Fruit fly (Drosophila melanogaster): Measurements from ENCODE around the gene JMJD6.
A peak's percentile ranks its signal among the peaks of the same experiment; 100 is the strongest.

JMJD6 gene

DNA sequence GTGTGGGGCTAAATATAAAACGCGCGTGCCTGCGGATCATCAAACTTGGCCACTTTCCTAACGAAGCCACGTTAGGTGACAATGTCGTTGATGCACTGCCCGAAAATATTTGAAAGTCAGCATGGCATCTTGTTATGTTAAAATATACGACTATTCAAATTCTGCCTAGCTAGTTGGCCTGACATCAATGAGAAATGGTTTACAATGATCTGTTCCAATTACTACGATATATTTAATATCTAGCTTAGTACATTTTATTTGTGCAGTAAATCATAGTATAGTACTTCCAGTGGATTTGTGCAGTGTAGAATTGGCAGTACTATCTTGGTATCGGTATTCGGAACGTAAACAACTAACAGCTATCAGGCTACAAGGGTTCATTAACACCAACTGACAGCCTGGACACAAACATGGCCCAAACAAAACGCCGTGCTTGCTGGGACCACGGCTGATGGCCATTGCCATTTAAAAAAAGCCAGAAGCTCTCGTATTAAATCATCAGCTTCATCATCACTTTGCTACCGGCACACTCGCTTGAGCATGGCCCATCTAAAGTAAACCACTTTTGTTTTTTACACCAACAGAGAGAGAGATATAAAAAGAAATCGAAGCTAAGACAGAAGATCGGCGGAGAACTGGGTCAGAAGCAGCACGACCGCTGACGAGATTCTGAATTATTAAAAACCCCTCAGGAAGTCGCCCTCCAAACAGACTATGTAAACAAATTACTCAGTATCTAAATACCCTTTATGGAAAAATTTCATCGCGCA, 33.4 kb upstream of the JMJD6 start:
- TF ChIP-seq br (GFP tag; optimal IDR thresholded peaks at IDR 0.05) (no peak), Hr83 (GFP tag; optimal IDR thresholded peaks at IDR 0.05; ENCODE audit: poor library complexity, severe bottlenecking) (no peak), Hnf4 (GFP tag; optimal IDR thresholded peaks at IDR 0.05) (no peak), tai (GFP tag; optimal IDR thresholded peaks at IDR 0.05) (no peak), Mio (GFP tag; optimal IDR thresholded peaks at IDR 0.05) (no peak), dmrt93B (GFP tag; optimal IDR thresholded peaks at IDR 0.05) (no peak), CrebA (GFP tag; optimal IDR thresholded peaks at IDR 0.05; ENCODE audit: borderline replicate concordance) (no peak), Sp1 (GFP tag; optimal IDR thresholded peaks at IDR 0.05) (no peak), Hr78 (GFP tag; optimal IDR thresholded peaks at IDR 0.05) (no peak), h (GFP tag; optimal IDR thresholded peaks at IDR 0.05) (no peak), Myc (optimal IDR thresholded peaks at IDR 0.05) (no peak), GATAd (GFP tag; optimal IDR thresholded peaks at IDR 0.05) (no peak), pan (optimal IDR thresholded peaks at IDR 0.05) (no peak), rgr (GFP tag; optimal IDR thresholded peaks at IDR 0.05) (no peak), CG32264 (GFP tag; optimal IDR thresholded peaks at IDR 0.05) (no peak), woc (GFP tag; optimal IDR thresholded peaks at IDR 0.05) (no peak)

DNA sequence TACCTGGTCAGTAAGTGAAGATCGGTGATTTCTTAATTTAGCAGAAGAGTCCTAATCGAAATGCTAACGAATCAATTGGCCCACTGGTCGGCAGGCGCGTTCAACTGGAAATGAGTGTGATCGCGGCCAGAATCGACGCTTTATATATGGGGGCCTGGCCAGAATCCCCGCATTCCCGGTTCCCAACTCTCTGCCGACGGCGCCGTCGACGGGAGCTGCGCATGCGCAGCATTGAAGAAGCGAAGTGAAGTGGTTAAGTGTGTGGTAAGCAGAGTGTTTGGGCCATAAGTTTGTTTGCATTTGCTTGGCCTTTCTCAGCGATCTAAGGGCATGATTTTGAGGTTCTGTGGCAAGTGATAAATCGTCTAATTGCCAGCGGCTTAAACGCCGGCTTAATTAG, 31.8 kb upstream of the JMJD6 start, which contains the start of gene CG13857:
Gene CG13857, minus strand, starts transcription at position 101 of the 400 bp plus-strand sequence.
- no peak for TF ChIP-seq rgr (GFP tag; optimal IDR thresholded peaks at IDR 0.05)
- TF ChIP-seq tai (GFP tag; optimal IDR thresholded peaks at IDR 0.05) = no peak
- TF ChIP-seq GATAd (GFP tag; optimal IDR thresholded peaks at IDR 0.05) = no peak
- no peak for TF ChIP-seq psq (GFP tag; optimal IDR thresholded peaks at IDR 0.05)
- no peak for TF ChIP-seq Sp1 (GFP tag; optimal IDR thresholded peaks at IDR 0.05)
- TF ChIP-seq ey (GFP tag; optimal IDR thresholded peaks at IDR 0.05) = no peak
- TF ChIP-seq N (GFP tag; optimal IDR thresholded peaks at IDR 0.05) = no peak
- no peak for TF ChIP-seq Hnf4 (GFP tag; optimal IDR thresholded peaks at IDR 0.05)
- TF ChIP-seq Mio (GFP tag; optimal IDR thresholded peaks at IDR 0.05) = no peak
- TF ChIP-seq br (GFP tag; optimal IDR thresholded peaks at IDR 0.05) = no peak
- no peak for TF ChIP-seq sage (GFP tag; optimal IDR thresholded peaks at IDR 0.05)
- no peak for TF ChIP-seq dsf (GFP tag; optimal IDR thresholded peaks at IDR 0.05; ENCODE audit: borderline replicate concordance)
- no peak for TF ChIP-seq usp (GFP tag; optimal IDR thresholded peaks at IDR 0.05)
- TF ChIP-seq OdsH (GFP tag; optimal IDR thresholded peaks at IDR 0.05) = no peak
- TF ChIP-seq Abd-B (GFP tag; optimal IDR thresholded peaks at IDR 0.05) = no peak

dm6 chr3R:22390109-22390508, 27.9 kb upstream of the JMJD6 start:
- TF ChIP-seq brk (GFP tag; optimal IDR thresholded peaks at IDR 0.05) (no peak), psq (GFP tag; optimal IDR thresholded peaks at IDR 0.05) (peak; percentile 45)

DNA sequence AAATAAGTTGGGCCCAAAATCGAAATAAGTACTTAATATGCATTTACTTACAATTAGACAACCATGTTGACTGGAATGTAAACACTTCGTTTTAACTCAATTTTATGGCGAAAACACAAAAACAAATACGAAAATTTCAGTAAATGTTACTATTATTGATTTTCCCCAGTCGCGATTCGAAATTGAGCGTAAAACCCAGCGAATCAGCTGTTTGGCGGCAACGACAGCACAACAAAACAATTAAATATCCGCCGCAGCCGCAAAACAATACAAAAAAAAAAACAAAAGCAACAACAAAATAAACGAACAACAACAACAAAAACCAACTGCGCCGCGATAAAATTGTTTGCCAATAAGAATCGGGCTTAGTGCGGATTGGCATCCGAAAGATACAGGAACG, 27.4 kb upstream of the JMJD6 start, which contains the start of the genes CAH8 and CG7059:
Gene CAH8, minus strand, starts transcription at position 101 of the 400 bp plus-strand sequence.
Gene CG7059, plus strand, starts transcription at position 167 of the 400 bp plus-strand sequence.
- TF ChIP-seq GATAd (GFP tag; optimal IDR thresholded peaks at IDR 0.05) (no peak), ey (GFP tag; optimal IDR thresholded peaks at IDR 0.05) (no peak), dl (GFP tag; optimal IDR thresholded peaks at IDR 0.05; ENCODE audit: insufficient read depth in 1 of 2, partially characterized antibody in 2 of 2) (no peak), dsf (GFP tag; optimal IDR thresholded peaks at IDR 0.05; ENCODE audit: borderline replicate concordance) (no peak), sv (GFP tag; optimal IDR thresholded peaks at IDR 0.05) (no peak), Sp1 (GFP tag; optimal IDR thresholded peaks at IDR 0.05) (no peak), woc (GFP tag; optimal IDR thresholded peaks at IDR 0.05) (no peak), sage (GFP tag; optimal IDR thresholded peaks at IDR 0.05) (no peak), CG9705 (GFP tag; optimal IDR thresholded peaks at IDR 0.05) (no peak), OdsH (GFP tag; optimal IDR thresholded peaks at IDR 0.05) (no peak), CG32264 (GFP tag; optimal IDR thresholded peaks at IDR 0.05) (no peak), Abd-B (GFP tag; optimal IDR thresholded peaks at IDR 0.05) (no peak), Jra (GFP tag; optimal IDR thresholded peaks at IDR 0.05) (no peak), brk (GFP tag; optimal IDR thresholded peaks at IDR 0.05) (no peak), rgr (GFP tag; optimal IDR thresholded peaks at IDR 0.05) (no peak)

DNA sequence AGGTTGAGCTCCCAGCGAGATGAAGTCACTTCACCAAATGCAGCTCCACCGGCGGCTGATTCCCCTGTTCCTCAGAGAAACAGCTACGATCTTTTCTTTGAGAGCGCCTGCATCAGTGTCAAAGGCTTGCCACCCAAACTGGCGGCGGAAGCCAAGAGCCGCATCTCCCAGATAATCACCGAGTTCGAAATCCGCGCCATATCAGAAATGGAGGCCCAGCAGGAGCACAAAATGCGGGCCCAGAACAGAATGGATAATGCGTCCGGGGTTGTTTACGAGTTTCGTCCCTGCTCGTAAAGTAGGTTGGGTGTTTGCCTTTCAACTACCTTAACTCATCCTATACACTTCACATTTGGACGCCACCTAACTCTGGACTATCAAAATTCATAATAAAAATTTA, 19.6 kb upstream of the JMJD6 start, which contains the start of gene Gpdh3:
Gene Gpdh3, plus strand, starts transcription at position 301 of the 400 bp plus-strand sequence.
- TF ChIP-seq Rel (GFP tag; optimal IDR thresholded peaks at IDR 0.05) (no peak), Rel (tag; optimal IDR thresholded peaks at IDR 0.05) (no peak), Jra (GFP tag; optimal IDR thresholded peaks at IDR 0.05) (no peak), pan (optimal IDR thresholded peaks at IDR 0.05) (no peak), CrebA (GFP tag; optimal IDR thresholded peaks at IDR 0.05; ENCODE audit: borderline replicate concordance) (no peak), jim (GFP tag; optimal IDR thresholded peaks at IDR 0.05) (no peak), woc (GFP tag; optimal IDR thresholded peaks at IDR 0.05) (no peak), psq (GFP tag; optimal IDR thresholded peaks at IDR 0.05) (no peak), tai (GFP tag; optimal IDR thresholded peaks at IDR 0.05) (no peak), Hnf4 (GFP tag; optimal IDR thresholded peaks at IDR 0.05) (no peak), brk (GFP tag; optimal IDR thresholded peaks at IDR 0.05) (no peak), Hr78 (GFP tag; optimal IDR thresholded peaks at IDR 0.05) (no peak), sage (GFP tag; optimal IDR thresholded peaks at IDR 0.05) (no peak), Vsx2 (GFP tag; optimal IDR thresholded peaks at IDR 0.05; ENCODE audit: partially characterized antibody) (no peak), OdsH (GFP tag; optimal IDR thresholded peaks at IDR 0.05) (no peak), rgr (GFP tag; optimal IDR thresholded peaks at IDR 0.05) (no peak), Sp1 (GFP tag; optimal IDR thresholded peaks at IDR 0.05) (no peak)

Measured in whole organism, wandering third instar larva.